Worm (Caenorhabditis elegans) whole organism, L4/young adult: ENCODE results near the gene ZC155.4.

Experiments
- W03F9.2 ChIP-seq: fragments of 150-350 bp; optimal IDR thresholded peaks from 2 replicates; lab custom pipeline; 2014; ENCODE audit warnings: missing biosample characterization, missing genetic modification characterization
- dao-5 ChIP-seq: sonication (generic microtip); optimal IDR thresholded peaks from 2 replicates; lab custom pipeline; 2016; ENCODE audit warnings: missing genotype, missing genetic modification characterization, moderate library complexity, missing compliant biosample characterization
- him-1 ChIP-seq: sonication (generic microtip); optimal IDR thresholded peaks from 2 replicates; lab custom pipeline; 2016; ENCODE audit warnings: missing genotype, missing genetic modification reagents, missing genetic modification characterization, missing compliant biosample characterization

ce11 chrIII:5179166-5179565 is 36.1 kb downstream of the ZC155.4 start:
- TF ChIP-seq dao-5 (tag; lab: Kevin White, UChicago) (no peak), him-1 (tag; lab: Kevin White, UChicago) (no peak), W03F9.2 (tag; lab: Kevin White, UChicago) (no peak)
